Fruit fly (Drosophila melanogaster) whole organism, embryonic: Measurements from ENCODE around the gene AstA-R1.

Source experiments
- ATbp ChIP-seq: fragments of 200-800 bp; sonication (Bioruptor generic); optimal IDR thresholded peaks from 2 replicates; lab custom pipeline; 2017; ENCODE audit warnings: missing biosample characterization, mild to moderate bottlenecking, missing genetic modification characterization, missing genetic modification reagents
- Antp ChIP-seq: fragments of 200-800 bp; sonication (Bioruptor generic); optimal IDR thresholded peaks from 3 replicates; lab custom pipeline; 2016; ENCODE audit warnings: missing biosample characterization, missing genetic modification characterization
- Atf6 ChIP-seq: fragments of 200-800 bp; sonication (Bioruptor generic); IDR thresholded peaks from 2 replicates; pipeline ENCODE4 v1.3.6; 2022; ENCODE audit warnings: missing biosample characterization, missing genetic modification characterization
- B-H2 ChIP-seq: fragments of 200-800 bp; sonication (Bioruptor generic); optimal IDR thresholded peaks from 2 replicates; lab custom pipeline; 2018; ENCODE audit warnings: missing biosample characterization, mild to moderate bottlenecking, missing genetic modification characterization
- Blimp-1 ChIP-seq: fragments of 200-800 bp; sonication (Bioruptor generic); optimal IDR thresholded peaks from 3 replicates; lab custom pipeline; 2018; ENCODE audit warnings: missing biosample characterization, missing genetic modification characterization, mild to moderate bottlenecking, moderate library complexity, missing genetic modification reagents
- C15 ChIP-seq: fragments of 200-800 bp; sonication (Bioruptor generic); IDR thresholded peaks from 3 replicates; pipeline ENCODE4 v1.3.6; 2022; ENCODE audit warnings: missing biosample characterization, missing genetic modification characterization
- CG10209 ChIP-seq: fragments of 200-800 bp; sonication (Bioruptor generic); optimal IDR thresholded peaks from 3 replicates; lab custom pipeline; 2017; ENCODE audit warnings: missing biosample characterization, mild to moderate bottlenecking, missing genetic modification characterization, missing genetic modification reagents
- CG11696 ChIP-seq: fragments of 200-800 bp; sonication (Bioruptor generic); IDR thresholded peaks from 2 replicates; pipeline ENCODE4 v1.3.6; 2022; ENCODE audit warnings: missing biosample characterization, missing genetic modification characterization
- CG12299 ChIP-seq: fragments of 200-800 bp; sonication (Bioruptor generic); optimal IDR thresholded peaks from 2 replicates; lab custom pipeline; 2018; ENCODE audit warnings: missing biosample characterization, mild to moderate bottlenecking, missing genetic modification characterization
- CG12391 ChIP-seq: fragments of 200-800 bp; sonication (Bioruptor generic); optimal IDR thresholded peaks from 3 replicates; lab custom pipeline; 2018; ENCODE audit warnings: missing biosample characterization, mild to moderate bottlenecking, missing genetic modification characterization, moderate library complexity
- CG12769 ChIP-seq: fragments of 200-800 bp; sonication (Bioruptor generic); optimal IDR thresholded peaks from 2 replicates; lab custom pipeline; 2019; ENCODE audit warnings: missing biosample characterization, mild to moderate bottlenecking, missing genetic modification characterization, moderate library complexity
- CG13424 ChIP-seq: fragments of 200-800 bp; sonication (Bioruptor generic); optimal IDR thresholded peaks from 2 replicates; lab custom pipeline; 2019; ENCODE audit warnings: missing biosample characterization, mild to moderate bottlenecking, missing genetic modification characterization, moderate library complexity
- CG14710 ChIP-seq: fragments of 200-800 bp; sonication (Bioruptor generic); optimal IDR thresholded peaks from 3 replicates; lab custom pipeline; 2019; ENCODE audit warnings: missing biosample characterization, mild to moderate bottlenecking, missing genetic modification characterization, moderate library complexity
- CG1529 ChIP-seq: fragments of 200-800 bp; sonication (Bioruptor generic); optimal IDR thresholded peaks from 3 replicates; lab custom pipeline; 2018; ENCODE audit warnings: missing biosample characterization, missing genetic modification characterization
- CG15601 ChIP-seq: fragments of 200-800 bp; sonication (Bioruptor generic); optimal IDR thresholded peaks from 3 replicates; lab custom pipeline; 2019; ENCODE audit warnings: missing biosample characterization, mild to moderate bottlenecking, missing genetic modification characterization, moderate library complexity
- CG17328 ChIP-seq: fragments of 200-800 bp; sonication (Bioruptor generic); IDR thresholded peaks from 2 replicates; pipeline ENCODE4 v1.3.6; 2022; ENCODE audit warnings: missing biosample characterization, missing genetic modification characterization
- CG17359 ChIP-seq: fragments of 200-800 bp; sonication (Bioruptor generic); optimal IDR thresholded peaks from 3 replicates; lab custom pipeline; 2018; ENCODE audit warnings: missing biosample characterization, mild to moderate bottlenecking, missing genetic modification characterization, moderate library complexity
- CG17361 ChIP-seq: fragments of 200-800 bp; sonication (Bioruptor generic); IDR thresholded peaks from 3 replicates; pipeline ENCODE4 v1.3.6; 2022; ENCODE audit warnings: missing biosample characterization, missing genetic modification characterization
- CG17385 ChIP-seq: fragments of 200-800 bp; sonication (Bioruptor generic); optimal IDR thresholded peaks from 3 replicates; lab custom pipeline; 2018; ENCODE audit warnings: missing biosample characterization, mild to moderate bottlenecking, missing genetic modification characterization
- CG30020 ChIP-seq: fragments of 200-800 bp; optimal IDR thresholded peaks from 2 replicates; lab custom pipeline; 2019; ENCODE audit warnings: missing biosample characterization, mild to moderate bottlenecking, missing genetic modification characterization, moderate library complexity
- CG4360 ChIP-seq: fragments of 200-800 bp; sonication (Bioruptor generic); IDR thresholded peaks from 2 replicates; pipeline ENCODE4 v1.3.6; 2022; ENCODE audit warnings: missing biosample characterization, missing genetic modification characterization
- CG4404 ChIP-seq: fragments of 200-800 bp; sonication (Bioruptor generic); IDR thresholded peaks from 2 replicates; pipeline ENCODE4 v1.3.6; 2022; ENCODE audit warnings: missing biosample characterization, missing genetic modification characterization
- CG4424 ChIP-seq: fragments of 200-800 bp; sonication (Bioruptor generic); optimal IDR thresholded peaks from 3 replicates; lab custom pipeline; 2016; ENCODE audit warnings: missing biosample characterization, missing genetic modification characterization
- CG5245 ChIP-seq: fragments of 200-800 bp; sonication (Bioruptor generic); optimal IDR thresholded peaks from 3 replicates; lab custom pipeline; 2016; ENCODE audit warnings: missing biosample characterization, missing genetic modification characterization
- CG7271 ChIP-seq: fragments of 200-800 bp; sonication (Bioruptor generic); optimal IDR thresholded peaks from 2 replicates; lab custom pipeline; 2018; ENCODE audit warnings: missing biosample characterization, mild to moderate bottlenecking, missing genetic modification characterization, moderate library complexity
- CG8924 ChIP-seq: fragments of 200-800 bp; optimal IDR thresholded peaks from 3 replicates; lab custom pipeline; 2019; ENCODE audit warnings: missing biosample characterization, mild to moderate bottlenecking, missing genetic modification characterization, moderate library complexity
- CG9437 ChIP-seq: fragments of 200-800 bp; sonication (Bioruptor generic); optimal IDR thresholded peaks from 2 replicates; lab custom pipeline; 2018; ENCODE audit warnings: missing biosample characterization, mild to moderate bottlenecking, missing genetic modification characterization
- Doc2 ChIP-seq: fragments of 200-800 bp; sonication (Bioruptor generic); IDR thresholded peaks from 2 replicates; pipeline ENCODE4 v1.3.6; 2022; ENCODE audit warnings: missing biosample characterization, missing genetic modification characterization
- Drgx ChIP-seq: fragments of 200-800 bp; sonication (Bioruptor generic); IDR thresholded peaks from 2 replicates; pipeline ENCODE4 v1.3.6; 2022; ENCODE audit warnings: missing biosample characterization, missing genetic modification characterization
- E2f2 ChIP-seq: fragments of 200-800 bp; sonication (Bioruptor generic); IDR thresholded peaks from 2 replicates; pipeline ENCODE4 v1.3.6; 2022; ENCODE audit warnings: missing biosample characterization, missing genetic modification characterization
- Hr39 ChIP-seq: fragments of >200 bp; optimal IDR thresholded peaks from 2 replicates; lab custom pipeline; 2017
- Mad ChIP-seq: fragments of 200-800 bp; sonication (Bioruptor generic); optimal IDR thresholded peaks from 2 replicates; lab custom pipeline; 2016; ENCODE audit warnings: missing biosample characterization, missing genetic modification characterization
- Pdp1 ChIP-seq, 2 experiments: fragments of 200-800 bp; sonication (Bioruptor generic); optimal IDR thresholded peaks; 3 replicates each; lab custom pipeline; 2016; ENCODE audit warnings: missing biosample characterization in 2 of 2, missing genetic modification characterization in 2 of 2, mild to moderate bottlenecking in 1 of 2, moderate library complexity in 1 of 2
- Ravus ChIP-seq: fragments of 200-800 bp; sonication (Bioruptor generic); IDR thresholded peaks from 2 replicates; pipeline ENCODE4 v1.3.6; 2022; ENCODE audit warnings: missing biosample characterization, missing genetic modification characterization
- Sox102F ChIP-seq: fragments of 200-800 bp; sonication (Bioruptor generic); optimal IDR thresholded peaks from 2 replicates; lab custom pipeline; 2018; ENCODE audit warnings: missing biosample characterization, mild to moderate bottlenecking, missing genetic modification characterization, moderate library complexity
- Spps ChIP-seq: fragments of 200-800 bp; sonication (Bioruptor generic); optimal IDR thresholded peaks from 2 replicates; lab custom pipeline; 2018; ENCODE audit warnings: missing biosample characterization, mild to moderate bottlenecking, missing genetic modification characterization
- Xrp1 ChIP-seq: fragments of 200-800 bp; sonication (Bioruptor generic); IDR thresholded peaks from 2 replicates; pipeline ENCODE4 v1.3.6; 2022; ENCODE audit warnings: missing biosample characterization, missing genetic modification characterization
- esg ChIP-seq: fragments of 200-800 bp; sonication (Bioruptor generic); conservative IDR thresholded peaks from 2 replicates; pipeline ENCODE4 v1.3.6; 2022; ENCODE audit warnings: missing biosample characterization, missing genetic modification characterization
- grau ChIP-seq: fragments of 200-800 bp; optimal IDR thresholded peaks from 3 replicates; lab custom pipeline; 2019; ENCODE audit warnings: missing biosample characterization, mild to moderate bottlenecking, missing genetic modification characterization, moderate library complexity
- gsb-n ChIP-seq: fragments of 200-800 bp; sonication (Bioruptor generic); optimal IDR thresholded peaks from 3 replicates; lab custom pipeline; 2018; ENCODE audit warnings: missing biosample characterization, mild to moderate bottlenecking, missing genetic modification characterization
- inv ChIP-seq: fragments of 200-800 bp; sonication (Bioruptor generic); IDR thresholded peaks from 2 replicates; pipeline ENCODE4 v1.3.6; 2022; ENCODE audit warnings: missing biosample characterization, missing genetic modification characterization; ENCODE audit not compliant: partially characterized antibody
- kni ChIP-seq: fragments of 200-800 bp; sonication (Bioruptor generic); optimal IDR thresholded peaks from 3 replicates; lab custom pipeline; 2017; ENCODE audit warnings: mild to moderate bottlenecking, missing biosample characterization, missing genetic modification reagents, missing genetic modification characterization
- oc ChIP-seq: fragments of 200-800 bp; sonication (Bioruptor generic); optimal IDR thresholded peaks from 2 replicates; lab custom pipeline; 2018; ENCODE audit warnings: missing biosample characterization, mild to moderate bottlenecking, missing genetic modification characterization, moderate library complexity
- otp ChIP-seq: fragments of 200-800 bp; sonication (Bioruptor generic); IDR thresholded peaks from 3 replicates; pipeline ENCODE4, ENCODE4 v1.3.6; 2022; ENCODE audit warnings: missing biosample characterization, missing genetic modification characterization
- p53 ChIP-seq: fragments of 200-800 bp; sonication (Bioruptor generic); optimal IDR thresholded peaks from 2 replicates; lab custom pipeline; 2016; ENCODE audit warnings: missing biosample characterization, missing genetic modification characterization
- phol ChIP-seq: fragments of 200-800 bp; sonication (Bioruptor generic); optimal IDR thresholded peaks from 3 replicates; lab custom pipeline; 2018; ENCODE audit warnings: missing biosample characterization, mild to moderate bottlenecking, missing genetic modification characterization, moderate library complexity
- psq ChIP-seq: fragments of 200-800 bp; sonication (Bioruptor generic); optimal IDR thresholded peaks from 2 replicates; lab custom pipeline; 2017; ENCODE audit warnings: missing biosample characterization, missing genetic modification characterization
- row ChIP-seq: fragments of 200-800 bp; sonication (Bioruptor generic); IDR thresholded peaks from 3 replicates; pipeline ENCODE4 v1.3.6; 2022; ENCODE audit warnings: missing biosample characterization, missing genetic modification characterization
- sens ChIP-seq: fragments of 200-800 bp; sonication (Bioruptor generic); peaks from one replicate; lab custom pipeline; 2016; ENCODE audit warnings: missing biosample characterization, missing genetic modification characterization
- trem ChIP-seq: fragments of 200-800 bp; optimal IDR thresholded peaks from 3 replicates; lab custom pipeline; 2019; ENCODE audit warnings: missing biosample characterization, mild to moderate bottlenecking, missing genetic modification characterization, moderate library complexity

AstA-R1 gene

dm6 chrX:3681729-3682482 is 107.6 kb downstream of the AstA-R1 start (continued):
- peak; percentile 52 for TF ChIP-seq phol (tag; lab: Kevin White, UChicago)
- peak; percentile 7 for TF ChIP-seq gsb-n
- no peak for TF ChIP-seq CG9437 (GFP tag; lab: Kevin White, UChicago)
- TF ChIP-seq CG8924 (tag; lab: Kevin White, UChicago) = no peak
- no peak for TF ChIP-seq otp (GFP tag; lab: Robert Waterston, UW)
- no peak for TF ChIP-seq CG30020 (tag; lab: Kevin White, UChicago)
- TF ChIP-seq kni (GFP tag; lab: Kevin White, UChicago) = peak; percentile 29
- peak; percentile 21 for TF ChIP-seq trem (tag; lab: Kevin White, UChicago)
- TF ChIP-seq Atf6 = no peak
- TF ChIP-seq CG5245 (GFP tag; lab: Kevin White, UChicago) = no peak
- TF ChIP-seq row (GFP tag; lab: Robert Waterston, UW) = peak; percentile 30; the same call in 1 of the 3 replicates
- TF ChIP-seq esg = no peak
- peak; percentile 93 for TF ChIP-seq Drgx (GFP tag; lab: Robert Waterston, UW)
- peak; percentile 46 for TF ChIP-seq oc (tag; lab: Kevin White, UChicago)
- TF ChIP-seq Mad = no peak
- peak; percentile 18 for TF ChIP-seq CG10209 (GFP tag; lab: Kevin White, UChicago)
- TF ChIP-seq grau (tag; lab: Kevin White, UChicago) = peak; percentile 19
- no peak for TF ChIP-seq C15 (GFP tag; lab: Robert Waterston, UW)
- TF ChIP-seq CG14710 (tag; lab: Kevin White, UChicago) = peak; percentile 1
- TF ChIP-seq Doc2 (GFP tag; lab: Robert Waterston, UW) = no peak
- peak; percentile 60 for TF ChIP-seq Sox102F
- TF ChIP-seq CG13424 = peak; percentile 15
- TF ChIP-seq CG17361 (GFP tag; lab: Robert Waterston, UW) = peak; percentile 27; the same call in 1 of the 3 replicates
- TF ChIP-seq Spps (tag; lab: Kevin White, UChicago) = no peak
- no peak for TF ChIP-seq B-H2 (GFP tag; lab: Kevin White, UChicago)
- peak; percentile 7; the same call in 1 of the 2 replicates for TF ChIP-seq CG17328 (GFP tag; lab: Robert Waterston, UW)
- no peak for TF ChIP-seq CG12769 (tag; lab: Kevin White, UChicago)
- no peak for TF ChIP-seq Ravus (GFP tag; lab: Robert Waterston, UW)
- TF ChIP-seq Blimp-1 (GFP tag; lab: Kevin White, UChicago) = peak; percentile 29
- no peak for TF ChIP-seq CG4404
- TF ChIP-seq CG1529 (GFP tag; lab: Kevin White, UChicago) = peak; percentile 19
- no peak for TF ChIP-seq CG11696 (GFP tag; lab: Robert Waterston, UW)
- peak; percentile 13 for TF ChIP-seq CG12391
- peak; percentile 81 for TF ChIP-seq p53 (GFP tag; lab: Kevin White, UChicago)
- peak; percentile 41 for TF ChIP-seq ATbp (GFP tag; lab: Kevin White, UChicago)
- TF ChIP-seq sens (GFP tag; lab: Kevin White, UChicago) = peak; percentile 73
- no peak for TF ChIP-seq CG12299 (tag; lab: Kevin White, UChicago)
- no peak for TF ChIP-seq inv (GFP tag; lab: Robert Waterston, UW)
- TF ChIP-seq CG4424 (GFP tag; lab: Kevin White, UChicago) = peak; percentile 8
- no peak for TF ChIP-seq Hr39 (lab: Kevin White, UChicago)
- peak; percentile 26 for TF ChIP-seq CG17359 (tag; lab: Kevin White, UChicago)
- no peak for TF ChIP-seq CG7271
- no peak for TF ChIP-seq psq (GFP tag; lab: Kevin White, UChicago)
- TF ChIP-seq Xrp1 (GFP tag; lab: Robert Waterston, UW) = peak; percentile 35; the same call in 1 of the 2 replicates
- TF ChIP-seq E2f2 (GFP tag; lab: Robert Waterston, UW) = no peak
- TF ChIP-seq CG15601 (tag; lab: Kevin White, UChicago) = no peak
- TF ChIP-seq Antp (GFP tag; lab: Kevin White, UChicago) = no peak
- peak; percentile 14 for TF ChIP-seq CG17385
- TF ChIP-seq CG4360 (GFP tag; lab: Robert Waterston, UW) = 0 out of 2 replicates have a peak, but pooled peaks have one; percentile 18
- TF ChIP-seq Pdp1 (GFP tag; optimal IDR thresholded peaks at IDR 0.05; lab: Kevin White, UChicago) = peak in 1 of 2 experiments; percentile 18
